Fruit fly (Drosophila melanogaster) whole organism, embryonic: Measurements from ENCODE around the gene CG13385.

Experiments used
- CG10565 ChIP-seq: fragments of 200-800 bp; sonication (Bioruptor generic); optimal IDR thresholded peaks from 3 replicates; lab custom pipeline; 2016; ENCODE audit warnings: missing biosample characterization, mild to moderate bottlenecking, missing genetic modification characterization
- CG13424 ChIP-seq: fragments of 200-800 bp; sonication (Bioruptor generic); optimal IDR thresholded peaks from 2 replicates; lab custom pipeline; 2019; ENCODE audit warnings: missing biosample characterization, mild to moderate bottlenecking, missing genetic modification characterization, moderate library complexity
- CG14710 ChIP-seq: fragments of 200-800 bp; sonication (Bioruptor generic); optimal IDR thresholded peaks from 3 replicates; lab custom pipeline; 2019; ENCODE audit warnings: missing biosample characterization, mild to moderate bottlenecking, missing genetic modification characterization, moderate library complexity
- CG14965 ChIP-seq: fragments of 200-800 bp; sonication (Bioruptor generic); optimal IDR thresholded peaks from 2 replicates; lab custom pipeline; 2016; ENCODE audit warnings: missing biosample characterization, missing genetic modification characterization, borderline replicate concordance
- CG1602 ChIP-seq: fragments of 200-800 bp; sonication (Bioruptor generic); optimal IDR thresholded peaks from 3 replicates; lab custom pipeline; 2016; ENCODE audit warnings: missing biosample characterization, missing genetic modification characterization
- CG17385 ChIP-seq: fragments of 200-800 bp; sonication (Bioruptor generic); optimal IDR thresholded peaks from 3 replicates; lab custom pipeline; 2018; ENCODE audit warnings: missing biosample characterization, mild to moderate bottlenecking, missing genetic modification characterization
- CG17829 ChIP-seq: fragments of 200-800 bp; optimal IDR thresholded peaks from 2 replicates; lab custom pipeline; 2019; ENCODE audit warnings: missing biosample characterization, mild to moderate bottlenecking, missing genetic modification characterization, moderate library complexity
- CG18262 ChIP-seq: fragments of 200-800 bp; optimal IDR thresholded peaks from 3 replicates; lab custom pipeline; 2019; ENCODE audit warnings: missing biosample characterization, mild to moderate bottlenecking, missing genetic modification characterization, moderate library complexity
- CG18619 ChIP-seq: fragments of 200-800 bp; sonication (Bioruptor generic); optimal IDR thresholded peaks from 3 replicates; lab custom pipeline; 2017; ENCODE audit warnings: missing biosample characterization, mild to moderate bottlenecking, missing genetic modification characterization
- CG2889 ChIP-seq: fragments of 200-800 bp; sonication (Bioruptor generic); IDR thresholded peaks from 3 replicates; pipeline ENCODE4 v1.3.6; 2022; ENCODE audit warnings: missing biosample characterization, missing genetic modification characterization
- CG30403 ChIP-seq: fragments of 200-800 bp; sonication (Bioruptor generic); optimal IDR thresholded peaks from 3 replicates; lab custom pipeline; 2016; ENCODE audit warnings: missing biosample characterization, missing genetic modification characterization
- CG31388 ChIP-seq: fragments of 200-800 bp; sonication (Bioruptor generic); optimal IDR thresholded peaks from 2 replicates; lab custom pipeline; 2016; ENCODE audit warnings: missing biosample characterization, missing genetic modification characterization
- CG32532 ChIP-seq: fragments of 200-800 bp; sonication (Bioruptor generic); IDR thresholded peaks from 2 replicates; pipeline ENCODE4 v1.3.6; 2022; ENCODE audit warnings: missing biosample characterization, missing genetic modification characterization
- CG32772 ChIP-seq: fragments of 200-800 bp; sonication (Bioruptor generic); IDR thresholded peaks from 2 replicates; pipeline ENCODE4 v1.3.6; 2022; ENCODE audit warnings: missing biosample characterization, missing genetic modification characterization
- CG3281 ChIP-seq: fragments of 200-800 bp; sonication (Bioruptor generic); optimal IDR thresholded peaks from 3 replicates; lab custom pipeline; 2017; ENCODE audit warnings: missing biosample characterization, mild to moderate bottlenecking, missing genetic modification characterization
- CG34224 ChIP-seq: fragments of 200-800 bp; sonication (Bioruptor generic); IDR thresholded peaks from 3 replicates; pipeline ENCODE4 v1.3.6; 2022; ENCODE audit warnings: missing biosample characterization, missing genetic modification characterization; ENCODE audit not compliant: partially characterized antibody
- CG4404 ChIP-seq: fragments of 200-800 bp; sonication (Bioruptor generic); IDR thresholded peaks from 2 replicates; pipeline ENCODE4 v1.3.6; 2022; ENCODE audit warnings: missing biosample characterization, missing genetic modification characterization
- CG4820 ChIP-seq: fragments of 200-800 bp; sonication (Bioruptor generic); optimal IDR thresholded peaks from 3 replicates; lab custom pipeline; 2016; ENCODE audit warnings: missing biosample characterization, missing genetic modification characterization
- CG6683 ChIP-seq: fragments of 200-800 bp; sonication (Bioruptor generic); optimal IDR thresholded peaks from 2 replicates; lab custom pipeline; 2017; ENCODE audit warnings: missing biosample characterization, mild to moderate bottlenecking, missing genetic modification characterization, missing genetic modification reagents
- CG7271 ChIP-seq: fragments of 200-800 bp; sonication (Bioruptor generic); optimal IDR thresholded peaks from 2 replicates; lab custom pipeline; 2018; ENCODE audit warnings: missing biosample characterization, mild to moderate bottlenecking, missing genetic modification characterization, moderate library complexity
- CG8388 ChIP-seq: fragments of 200-800 bp; sonication (Bioruptor generic); optimal IDR thresholded peaks from 2 replicates; lab custom pipeline; 2019; ENCODE audit warnings: missing biosample characterization, mild to moderate bottlenecking, missing genetic modification characterization, moderate library complexity
- Dbx ChIP-seq: fragments of 200-800 bp; sonication (Bioruptor generic); IDR thresholded peaks from 3 replicates; pipeline ENCODE4 v1.3.6; 2022; ENCODE audit warnings: missing biosample characterization, missing genetic modification characterization
- Doc3 ChIP-seq: fragments of 200-800 bp; sonication (Bioruptor generic); IDR thresholded peaks from 3 replicates; pipeline ENCODE4 v1.3.6; 2022; ENCODE audit warnings: missing biosample characterization, missing genetic modification characterization; ENCODE audit not compliant: partially characterized antibody
- E2f2 ChIP-seq: fragments of 200-800 bp; sonication (Bioruptor generic); IDR thresholded peaks from 2 replicates; pipeline ENCODE4 v1.3.6; 2022; ENCODE audit warnings: missing biosample characterization, missing genetic modification characterization
- GATAe ChIP-seq: fragments of 200-800 bp; sonication (Bioruptor generic); conservative IDR thresholded peaks from 2 replicates; pipeline ENCODE4 v1.3.6; 2022; ENCODE audit warnings: missing biosample characterization, missing genetic modification characterization
- Gug ChIP-seq: fragments of 200-800 bp; sonication (Bioruptor generic); IDR thresholded peaks from 4 replicates; pipeline ENCODE4 v1.3.6; 2022; ENCODE audit warnings: missing biosample characterization, missing genetic modification characterization
- Hmr ChIP-seq: fragments of 200-800 bp; sonication (Bioruptor generic); optimal IDR thresholded peaks from 3 replicates; lab custom pipeline; 2017; ENCODE audit warnings: mild to moderate bottlenecking, missing biosample characterization, missing genetic modification reagents, missing genetic modification characterization
- Hr78 ChIP-seq, 2 experiments: fragments of 200-800 bp in 1 of 2; fragments of >200 bp in 1 of 2; sonication (Bioruptor generic) in 1 of 2; optimal IDR thresholded peaks; 2 replicates each; lab custom pipeline; 2017 to 2019; ENCODE audit warnings: missing biosample characterization in 2 of 2, missing genetic modification characterization in 2 of 2, mild to moderate bottlenecking in 1 of 2, moderate library complexity in 1 of 2
- NfI ChIP-seq: fragments of 200-800 bp; sonication (Bioruptor generic); optimal IDR thresholded peaks from 3 replicates; lab custom pipeline; 2018; ENCODE audit warnings: missing biosample characterization, mild to moderate bottlenecking, missing genetic modification characterization, moderate library complexity
- Optix ChIP-seq: fragments of 200-800 bp; sonication (Bioruptor generic); IDR thresholded peaks from 3 replicates; pipeline ENCODE4 v1.3.6; 2022; ENCODE audit warnings: missing biosample characterization, missing genetic modification characterization
- Sry-β ChIP-seq: fragments of 200-800 bp; sonication (Bioruptor generic); optimal IDR thresholded peaks from 2 replicates; lab custom pipeline; 2018; ENCODE audit warnings: missing biosample characterization, mild to moderate bottlenecking, missing genetic modification characterization, moderate library complexity
- Stat92E ChIP-seq, 3 experiments: fragments of >200 bp in 2 of 3; fragments of 200-800 bp in 1 of 3; sonication (Bioruptor generic) in 1 of 3; optimal IDR thresholded peaks; 2 replicates each; lab custom pipeline; 2017 to 2019; ENCODE audit warnings: missing biosample characterization in 3 of 3, missing genetic modification characterization in 3 of 3, mild to moderate bottlenecking in 1 of 3, moderate library complexity in 1 of 3
- Xrp1 ChIP-seq: fragments of 200-800 bp; sonication (Bioruptor generic); IDR thresholded peaks from 2 replicates; pipeline ENCODE4 v1.3.6; 2022; ENCODE audit warnings: missing biosample characterization, missing genetic modification characterization
- caup ChIP-seq: fragments of 200-800 bp; sonication (Bioruptor generic); optimal IDR thresholded peaks from 3 replicates; lab custom pipeline; 2017; ENCODE audit warnings: missing biosample characterization, mild to moderate bottlenecking, missing genetic modification characterization, moderate library complexity; ENCODE audit not compliant: severe bottlenecking
- da ChIP-seq: fragments of 200-800 bp; sonication (Bioruptor generic); optimal IDR thresholded peaks from 2 replicates; lab custom pipeline; 2016; ENCODE audit warnings: missing biosample characterization, missing genetic modification characterization
- dan ChIP-seq: fragments of 200-800 bp; sonication (Bioruptor generic); IDR thresholded peaks from 2 replicates; pipeline ENCODE4 v1.3.6; 2022; ENCODE audit warnings: missing biosample characterization, missing genetic modification characterization
- ems ChIP-seq: fragments of 200-800 bp; sonication (Bioruptor generic); optimal IDR thresholded peaks from 3 replicates; lab custom pipeline; 2016; ENCODE audit warnings: missing biosample characterization, missing genetic modification characterization
- esg ChIP-seq: fragments of 200-800 bp; sonication (Bioruptor generic); conservative IDR thresholded peaks from 2 replicates; pipeline ENCODE4 v1.3.6; 2022; ENCODE audit warnings: missing biosample characterization, missing genetic modification characterization
- exex ChIP-seq: fragments of 200-800 bp; sonication (Bioruptor generic); optimal IDR thresholded peaks from 4 replicates; lab custom pipeline; 2018; ENCODE audit warnings: missing biosample characterization, mild to moderate bottlenecking, missing genetic modification characterization, moderate library complexity
- gce ChIP-seq: fragments of 200-800 bp; sonication (Bioruptor generic); IDR thresholded peaks from 3 replicates; pipeline ENCODE4 v1.3.6; 2022; ENCODE audit warnings: missing biosample characterization, missing genetic modification characterization
- her ChIP-seq: fragments of 200-800 bp; sonication (Bioruptor generic); optimal IDR thresholded peaks from 2 replicates; lab custom pipeline; 2016; ENCODE audit warnings: missing biosample characterization, missing genetic modification characterization
- oc ChIP-seq: fragments of 200-800 bp; sonication (Bioruptor generic); optimal IDR thresholded peaks from 2 replicates; lab custom pipeline; 2018; ENCODE audit warnings: missing biosample characterization, mild to moderate bottlenecking, missing genetic modification characterization, moderate library complexity
- otp ChIP-seq: fragments of 200-800 bp; sonication (Bioruptor generic); IDR thresholded peaks from 3 replicates; pipeline ENCODE4, ENCODE4 v1.3.6; 2022; ENCODE audit warnings: missing biosample characterization, missing genetic modification characterization
- sna ChIP-seq: fragments of 200-800 bp; sonication (Bioruptor generic); IDR thresholded peaks from 2 replicates; pipeline ENCODE4 v1.3.6; 2022; ENCODE audit warnings: missing biosample characterization, missing genetic modification characterization; ENCODE audit not compliant: partially characterized antibody
- so ChIP-seq: fragments of 200-800 bp; sonication (Bioruptor generic); IDR thresholded peaks from 3 replicates; pipeline ENCODE4 v1.3.6; 2022; ENCODE audit warnings: missing biosample characterization, missing genetic modification characterization
- sob ChIP-seq: fragments of 200-800 bp; sonication (Bioruptor generic); IDR thresholded peaks from 2 replicates; pipeline ENCODE4 v1.3.6; 2022; ENCODE audit warnings: missing biosample characterization, missing genetic modification characterization
- zf30C ChIP-seq: fragments of 200-800 bp; sonication (Bioruptor generic); optimal IDR thresholded peaks from 3 replicates; lab custom pipeline; 2018; ENCODE audit warnings: missing biosample characterization, mild to moderate bottlenecking, missing genetic modification characterization

CG13385 gene

DNA sequence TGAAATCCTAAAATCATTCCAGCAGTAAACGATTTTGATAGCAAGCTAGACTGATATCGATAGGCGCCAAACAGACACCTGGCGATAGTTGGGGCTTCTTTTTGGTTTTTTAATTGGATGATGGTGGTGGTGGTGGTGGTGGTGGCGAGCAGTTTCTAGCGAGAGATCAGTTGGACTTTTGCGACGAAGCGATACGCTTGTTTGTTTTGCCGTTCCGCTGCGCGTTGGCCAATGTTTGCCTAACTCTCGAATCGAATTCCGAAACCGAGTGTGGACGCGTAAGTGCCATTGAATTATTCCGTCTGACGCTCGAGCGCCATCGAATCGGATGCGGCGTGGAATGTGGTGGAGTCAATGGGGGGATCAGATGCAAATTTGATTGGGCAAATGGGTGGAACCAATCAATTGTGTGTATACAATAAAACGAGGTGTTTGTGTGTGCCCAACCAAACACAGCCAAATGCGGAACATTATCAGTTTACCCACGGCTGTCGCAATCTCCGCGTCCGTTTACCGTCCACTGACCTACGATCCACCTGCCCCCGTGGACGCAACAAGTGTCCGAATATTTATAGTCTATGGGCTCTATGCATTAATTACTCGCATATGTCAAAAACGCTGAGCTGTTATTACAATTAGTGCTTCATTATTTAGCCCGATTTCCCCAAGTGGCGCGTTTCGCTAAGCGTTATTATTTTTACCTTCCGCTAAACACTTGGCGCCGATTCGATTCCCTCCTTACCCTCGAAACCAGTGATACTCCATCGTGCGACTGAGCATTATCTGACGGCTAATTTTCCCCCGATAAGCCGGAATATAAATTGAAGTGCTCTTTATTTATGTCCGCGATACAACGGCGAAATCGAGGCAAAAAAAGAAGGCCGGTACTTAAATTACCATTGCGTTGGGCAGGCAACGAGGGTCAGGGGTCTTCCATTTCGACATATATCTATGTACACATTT is 25.8 kb upstream of the CG13385 start, which contains the start of gene CG17292 (continued):
- TF ChIP-seq sna (peak; percentile 89), Stat92E (GFP tag; optimal IDR thresholded peaks at IDR 0.05; lab: Kevin White, UChicago) (no peak), CG18619 (GFP tag; lab: Kevin White, UChicago) (peak; percentile 61), caup (GFP tag; lab: Kevin White, UChicago) (peak; percentile 76), CG3281 (GFP tag; lab: Kevin White, UChicago) (peak; percentile 43), esg (GFP tag; lab: Robert Waterston, UW) (no peak), gce (GFP tag; lab: Robert Waterston, UW) (peak; percentile 75; the same call in 1 of the 3 replicates), oc (tag; lab: Kevin White, UChicago) (peak; percentile 70), CG34224 (peak; percentile 88), Gug (GFP tag; lab: Robert Waterston, UW) (peak; percentile 40; the same call in 2 of the 4 replicates), CG2889 (no peak), CG10565 (GFP tag; lab: Kevin White, UChicago) (no peak), CG17385 (GFP tag; lab: Kevin White, UChicago) (peak; percentile 62), Optix (GFP tag; lab: Robert Waterston, UW) (peak; percentile 62; the same call in 2 of the 3 replicates), CG8388 (GFP tag; lab: Kevin White, UChicago) (no peak), CG31388 (GFP tag; lab: Kevin White, UChicago) (no peak), Doc3 (GFP tag; lab: Robert Waterston, UW) (peak; percentile 87), CG30403 (GFP tag; lab: Kevin White, UChicago) (no peak), CG6683 (GFP tag; lab: Kevin White, UChicago) (no peak), Sry-β (GFP tag; lab: Kevin White, UChicago) (no peak), da (no peak), Xrp1 (GFP tag; lab: Robert Waterston, UW) (peak; percentile 63), CG18262 (no peak), Hr78 (GFP tag; optimal IDR thresholded peaks at IDR 0.05; lab: Kevin White, UChicago) (peak in 1 of 2 experiments; percentile 73), CG17829 (tag; lab: Kevin White, UChicago) (no peak), CG7271 (tag; lab: Kevin White, UChicago) (no peak), so (GFP tag; lab: Robert Waterston, UW) (peak; percentile 76; the same call in 2 of the 3 replicates), Hmr (GFP tag; lab: Kevin White, UChicago) (peak; percentile 81), Dbx (peak; percentile 82; the same call in 2 of the 3 replicates), dan (GFP tag; lab: Robert Waterston, UW) (no peak), her (GFP tag; lab: Kevin White, UChicago) (peak; percentile 19), CG1602 (GFP tag; lab: Kevin White, UChicago) (no peak), sob (GFP tag; lab: Robert Waterston, UW) (peak; percentile 86), CG4404 (GFP tag; lab: Robert Waterston, UW) (no peak), CG13424 (peak; percentile 61), CG32772 (peak; percentile 31; the same call in 1 of the 2 replicates), CG4820 (GFP tag; lab: Kevin White, UChicago) (no peak), CG14965 (GFP tag; lab: Kevin White, UChicago) (no peak), E2f2 (GFP tag; lab: Robert Waterston, UW) (peak; percentile 66), GATAe (GFP tag; lab: Robert Waterston, UW) (peak; percentile 18; the same call in 1 of the 2 replicates), exex (tag; lab: Kevin White, UChicago) (peak; percentile 94), ems (GFP tag; lab: Kevin White, UChicago) (peak; percentile 46), NfI (peak; percentile 27), zf30C (GFP tag; lab: Kevin White, UChicago) (no peak), otp (GFP tag; lab: Robert Waterston, UW) (peak; percentile 59; the same call in 1 of the 3 replicates), CG14710 (tag; lab: Kevin White, UChicago) (peak; percentile 14), CG32532 (GFP tag; lab: Robert Waterston, UW) (peak; percentile 72)
